Worm (Caenorhabditis elegans) whole organism, early embryonic: ENCODE measurements around the gene unc-43.

ENCODE experiments used
- F13C5.2 ChIP-seq: sonication (generic microtip); optimal IDR thresholded peaks from 2 replicates; lab custom pipeline; 2017; ENCODE audit warnings: mild to moderate bottlenecking, missing genetic modification characterization, inconsistent platforms, missing compliant biosample characterization
- aly-1 ChIP-seq: sonication (generic microtip); optimal IDR thresholded peaks from 2 replicates; lab custom pipeline; 2016; ENCODE audit warnings: missing genetic modification characterization, missing compliant biosample characterization
- ama-1 ChIP-seq: fragments of 150-350 bp; optimal IDR thresholded peaks from 2 replicates; lab custom pipeline; 2014
- ceh-13 ChIP-seq: fragments of 200-800 bp; sonication (Bioruptor generic); optimal IDR thresholded peaks from 2 replicates; lab custom pipeline; 2018; ENCODE audit warnings: mild to moderate bottlenecking, missing genetic modification characterization, missing compliant biosample characterization
- ceh-36 ChIP-seq: sonication (generic microtip); optimal IDR thresholded peaks from 2 replicates; lab custom pipeline; 2016; ENCODE audit warnings: missing genetic modification characterization, inconsistent platforms, missing compliant biosample characterization
- ets-7 ChIP-seq: sonication (generic microtip); optimal IDR thresholded peaks from 2 replicates; lab custom pipeline; 2016; ENCODE audit warnings: missing genotype, missing genetic modification characterization, missing compliant biosample characterization
- flt-1 ChIP-seq: fragments of 200-800 bp; sonication (Bioruptor generic); IDR thresholded peaks from 2 replicates; pipeline ENCODE4 v1.3.6; 2022; ENCODE audit warnings: missing genetic modification characterization, missing compliant biosample characterization
- hmg-4 ChIP-seq: fragments of 200-800 bp; sonication (Bioruptor generic); optimal IDR thresholded peaks from 2 replicates; lab custom pipeline; 2018; ENCODE audit warnings: mild to moderate bottlenecking, missing genetic modification characterization, missing compliant biosample characterization
- pes-1 ChIP-seq: fragments of 200-800 bp; sonication (Bioruptor generic); IDR thresholded peaks from 2 replicates; pipeline ENCODE4 v1.3.6; 2022; ENCODE audit warnings: missing genetic modification reagents, missing genetic modification characterization, missing compliant biosample characterization
- sea-1 ChIP-seq: fragments of 200-800 bp; sonication (Bioruptor generic); conservative IDR thresholded peaks from 2 replicates; pipeline ENCODE4 v1.3.6; 2022; ENCODE audit warnings: missing genetic modification characterization, missing compliant biosample characterization
- tbx-11 ChIP-seq: fragments of 200-800 bp; sonication (Bioruptor generic); IDR thresholded peaks from 2 replicates; pipeline ENCODE4 v1.3.6; 2022; ENCODE audit warnings: missing genetic modification characterization, missing compliant biosample characterization
- tra-4 ChIP-seq: sonication (generic microtip); optimal IDR thresholded peaks from 2 replicates; lab custom pipeline; 2017; ENCODE audit warnings: missing genetic modification characterization, missing compliant biosample characterization

DNA sequence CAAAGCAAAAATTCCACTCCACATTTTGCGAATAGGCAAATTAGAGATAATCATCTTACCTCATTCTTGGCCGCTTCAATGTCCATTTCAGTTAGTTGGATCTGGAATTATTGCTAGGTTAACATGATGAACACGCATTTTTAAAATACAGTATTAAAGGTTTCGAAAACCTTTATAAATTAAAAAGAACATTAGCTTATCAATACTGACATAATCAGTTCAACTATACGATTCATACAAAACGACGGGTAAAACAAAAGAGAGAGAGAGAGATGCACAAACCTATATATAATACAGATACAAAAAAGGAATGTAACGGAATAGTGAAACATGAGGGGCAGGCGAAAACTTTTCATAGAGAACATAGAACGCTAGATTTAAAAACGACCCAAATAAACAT, 68.5 kb downstream of the unc-43 start, which contains the start of gene thk-1:
- TF ChIP-seq sea-1 (GFP tag; lab: Robert Waterston, UW) (no peak), flt-1 (no peak), ama-1 (lab: Kevin White, UChicago) (no peak), F13C5.2 (tag; lab: Kevin White, UChicago) (no peak), aly-1 (tag; lab: Kevin White, UChicago) (no peak), pes-1 (no peak), ets-7 (tag; lab: Kevin White, UChicago) (no peak), ceh-13 (GFP tag; lab: Kevin White, UChicago) (no peak), hmg-4 (GFP tag; lab: Kevin White, UChicago) (no peak), tra-4 (no peak), tbx-11 (GFP tag; lab: Robert Waterston, UW) (no peak), ceh-36 (tag; lab: Kevin White, UChicago) (no peak)
